Fruit fly (Drosophila melanogaster) whole organism, embryonic: Measurements from ENCODE around the gene Inx7.
A peak's percentile ranks its signal among the peaks of the same experiment; 100 is the strongest.

ENCODE experiments used
- Bteb2 ChIP-seq: fragments of 200-800 bp; sonication (Bioruptor generic); optimal IDR thresholded peaks from 2 replicates; lab custom pipeline; 2016; ENCODE audit warnings: missing biosample characterization, missing genetic modification characterization
- CG10274 ChIP-seq: fragments of 200-800 bp; sonication (Bioruptor generic); optimal IDR thresholded peaks from 3 replicates; lab custom pipeline; 2017; ENCODE audit warnings: missing biosample characterization, mild to moderate bottlenecking, missing genetic modification characterization
- CG12659 ChIP-seq: fragments of 200-800 bp; sonication (Bioruptor generic); optimal IDR thresholded peaks from 3 replicates; lab custom pipeline; 2017; ENCODE audit warnings: mild to moderate bottlenecking, missing biosample characterization, missing genetic modification reagents, missing genetic modification characterization
- CG12942 ChIP-seq: fragments of 200-800 bp; sonication (Bioruptor generic); optimal IDR thresholded peaks from 3 replicates; lab custom pipeline; 2016; ENCODE audit warnings: missing biosample characterization, missing genetic modification characterization
- CG13775 ChIP-seq: fragments of 200-800 bp; sonication (Bioruptor generic); optimal IDR thresholded peaks from 3 replicates; lab custom pipeline; 2017; ENCODE audit warnings: missing biosample characterization, mild to moderate bottlenecking, missing genetic modification characterization
- CG14441 ChIP-seq: fragments of 200-800 bp; sonication (Bioruptor generic); IDR thresholded peaks from 2 replicates; pipeline ENCODE4 v1.3.6; 2022; ENCODE audit warnings: missing biosample characterization, missing genetic modification characterization
- CG15269 ChIP-seq: fragments of 200-800 bp; sonication (Bioruptor generic); optimal IDR thresholded peaks from 2 replicates; lab custom pipeline; 2018; ENCODE audit warnings: missing biosample characterization, mild to moderate bottlenecking, missing genetic modification characterization, moderate library complexity
- CG16813 ChIP-seq: fragments of 200-800 bp; sonication (Bioruptor generic); IDR thresholded peaks from 3 replicates; pipeline ENCODE4 v1.3.6; 2022; ENCODE audit warnings: missing biosample characterization, missing genetic modification characterization; ENCODE audit not compliant: partially characterized antibody
- CG17568 ChIP-seq: fragments of 200-800 bp; sonication (Bioruptor generic); optimal IDR thresholded peaks from 2 replicates; lab custom pipeline; 2018; ENCODE audit warnings: missing biosample characterization, mild to moderate bottlenecking, missing genetic modification characterization, moderate library complexity
- CG18011 ChIP-seq: fragments of 200-800 bp; sonication (Bioruptor generic); optimal IDR thresholded peaks from 2 replicates; lab custom pipeline; 2017; ENCODE audit warnings: missing biosample characterization, missing genetic modification characterization, mild to moderate bottlenecking, moderate library complexity, missing genotype
- CG30020 ChIP-seq: fragments of 200-800 bp; optimal IDR thresholded peaks from 2 replicates; lab custom pipeline; 2019; ENCODE audit warnings: missing biosample characterization, mild to moderate bottlenecking, missing genetic modification characterization, moderate library complexity
- CG3847 ChIP-seq: fragments of 200-800 bp; sonication (Bioruptor generic); IDR thresholded peaks from 2 replicates; pipeline ENCODE4 v1.3.6; 2022; ENCODE audit warnings: missing biosample characterization, missing genetic modification characterization
- CG3995 ChIP-seq: fragments of 200-800 bp; sonication (Bioruptor generic); optimal IDR thresholded peaks from 3 replicates; lab custom pipeline; 2016; ENCODE audit warnings: missing biosample characterization, missing genetic modification characterization
- CG4820 ChIP-seq: fragments of 200-800 bp; sonication (Bioruptor generic); optimal IDR thresholded peaks from 3 replicates; lab custom pipeline; 2016; ENCODE audit warnings: missing biosample characterization, missing genetic modification characterization
- CG7786 ChIP-seq: fragments of 200-800 bp; sonication (Bioruptor generic); optimal IDR thresholded peaks from 2 replicates; lab custom pipeline; 2016; ENCODE audit warnings: missing biosample characterization, missing genetic modification characterization
- CG8359 ChIP-seq: fragments of 200-800 bp; sonication (Bioruptor generic); optimal IDR thresholded peaks from 2 replicates; lab custom pipeline; 2017; ENCODE audit warnings: missing biosample characterization, mild to moderate bottlenecking, missing genetic modification characterization, borderline replicate concordance
- CG8478 ChIP-seq: fragments of >200 bp; optimal IDR thresholded peaks from 2 replicates; lab custom pipeline; 2018
- CG9876 ChIP-seq: fragments of 200-800 bp; sonication (Bioruptor generic); optimal IDR thresholded peaks from 2 replicates; lab custom pipeline; 2016; ENCODE audit warnings: missing biosample characterization, missing genetic modification characterization
- CG9932 ChIP-seq: fragments of 200-800 bp; sonication (Bioruptor generic); IDR thresholded peaks from 2 replicates; pipeline ENCODE4 v1.3.6; 2022; ENCODE audit warnings: missing biosample characterization, missing genetic modification characterization
- E2f1 ChIP-seq: fragments of 200-800 bp; sonication (Bioruptor generic); IDR thresholded peaks from 2 replicates; pipeline ENCODE4 v1.3.6; 2022; ENCODE audit warnings: missing biosample characterization, missing genetic modification characterization
- HHEX ChIP-seq: fragments of 200-800 bp; sonication (Bioruptor generic); optimal IDR thresholded peaks from 3 replicates; lab custom pipeline; 2017; ENCODE audit warnings: missing biosample characterization, mild to moderate bottlenecking, missing genetic modification characterization, missing genetic modification reagents
- Myb ChIP-seq: fragments of 200-800 bp; sonication (Bioruptor generic); optimal IDR thresholded peaks from 2 replicates; lab custom pipeline; 2016; ENCODE audit warnings: missing biosample characterization, missing genetic modification characterization
- Sry-β ChIP-seq: fragments of 200-800 bp; sonication (Bioruptor generic); optimal IDR thresholded peaks from 2 replicates; lab custom pipeline; 2018; ENCODE audit warnings: missing biosample characterization, mild to moderate bottlenecking, missing genetic modification characterization, moderate library complexity
- Xrp1 ChIP-seq: fragments of 200-800 bp; sonication (Bioruptor generic); IDR thresholded peaks from 2 replicates; pipeline ENCODE4 v1.3.6; 2022; ENCODE audit warnings: missing biosample characterization, missing genetic modification characterization
- ab ChIP-seq: fragments of 200-800 bp; sonication (Bioruptor generic); optimal IDR thresholded peaks from 2 replicates; lab custom pipeline; 2016; ENCODE audit warnings: missing biosample characterization, missing genetic modification characterization
- ap ChIP-seq: fragments of 200-800 bp; sonication (Bioruptor generic); IDR thresholded peaks from 2 replicates; pipeline ENCODE4 v1.3.6; 2022; ENCODE audit warnings: missing biosample characterization, missing genetic modification characterization
- ash1 ChIP-seq: fragments of 200-800 bp; sonication (Bioruptor generic); optimal IDR thresholded peaks from 2 replicates; lab custom pipeline; 2018; ENCODE audit warnings: missing biosample characterization, mild to moderate bottlenecking, missing genetic modification characterization
- bab2 ChIP-seq: fragments of 200-800 bp; sonication (Bioruptor generic); optimal IDR thresholded peaks from 2 replicates; lab custom pipeline; 2016; ENCODE audit warnings: missing biosample characterization, missing genetic modification characterization
- bcd ChIP-seq: fragments of 200-800 bp; sonication (Bioruptor generic); optimal IDR thresholded peaks from 2 replicates; lab custom pipeline; 2017; ENCODE audit warnings: missing biosample characterization, mild to moderate bottlenecking, missing genetic modification characterization
- caup ChIP-seq: fragments of 200-800 bp; sonication (Bioruptor generic); optimal IDR thresholded peaks from 3 replicates; lab custom pipeline; 2017; ENCODE audit warnings: missing biosample characterization, mild to moderate bottlenecking, missing genetic modification characterization, moderate library complexity; ENCODE audit not compliant: severe bottlenecking
- ems ChIP-seq: fragments of 200-800 bp; sonication (Bioruptor generic); optimal IDR thresholded peaks from 3 replicates; lab custom pipeline; 2016; ENCODE audit warnings: missing biosample characterization, missing genetic modification characterization
- fru ChIP-seq: fragments of >200 bp; optimal IDR thresholded peaks from 2 replicates; lab custom pipeline; 2017
- fu2 ChIP-seq: fragments of 200-800 bp; sonication (Bioruptor generic); optimal IDR thresholded peaks from 2 replicates; lab custom pipeline; 2016; ENCODE audit warnings: missing biosample characterization, missing genetic modification characterization
- gfzf ChIP-seq: fragments of 200-800 bp; sonication (Bioruptor generic); optimal IDR thresholded peaks from 2 replicates; lab custom pipeline; 2016; ENCODE audit warnings: missing biosample characterization, mild to moderate bottlenecking, missing genetic modification characterization, moderate library complexity
- gro ChIP-seq: fragments of 200-800 bp; sonication (Bioruptor generic); optimal IDR thresholded peaks from 2 replicates; lab custom pipeline; 2016; ENCODE audit warnings: missing biosample characterization, missing genetic modification characterization
- gsb ChIP-seq: fragments of 200-800 bp; sonication (Bioruptor generic); IDR thresholded peaks from 2 replicates; pipeline ENCODE4 v1.3.6; 2022; ENCODE audit warnings: missing biosample characterization, missing genetic modification characterization
- ham ChIP-seq: fragments of 200-800 bp; sonication (Bioruptor generic); IDR thresholded peaks from 2 replicates; pipeline ENCODE4 v1.3.6; 2022; ENCODE audit warnings: missing biosample characterization, missing genetic modification characterization
- lab ChIP-seq: fragments of 200-800 bp; sonication (Bioruptor generic); optimal IDR thresholded peaks from 3 replicates; lab custom pipeline; 2017; ENCODE audit warnings: missing biosample characterization, missing genetic modification characterization, mild to moderate bottlenecking, moderate library complexity, missing genetic modification reagents
- odd ChIP-seq: fragments of 200-800 bp; sonication (Bioruptor generic); optimal IDR thresholded peaks from 2 replicates; lab custom pipeline; 2017; ENCODE audit warnings: missing biosample characterization, mild to moderate bottlenecking, missing genetic modification characterization
- onecut ChIP-seq: fragments of 200-800 bp; sonication (Bioruptor generic); IDR thresholded peaks from 2 replicates; pipeline ENCODE4 v1.3.6; 2022; ENCODE audit warnings: missing biosample characterization, missing genetic modification characterization
- p53 ChIP-seq: fragments of 200-800 bp; sonication (Bioruptor generic); optimal IDR thresholded peaks from 2 replicates; lab custom pipeline; 2016; ENCODE audit warnings: missing biosample characterization, missing genetic modification characterization
- psq ChIP-seq: fragments of 200-800 bp; sonication (Bioruptor generic); optimal IDR thresholded peaks from 2 replicates; lab custom pipeline; 2017; ENCODE audit warnings: missing biosample characterization, missing genetic modification characterization
- shn ChIP-seq: fragments of 200-800 bp; sonication (Bioruptor generic); optimal IDR thresholded peaks from 3 replicates; lab custom pipeline; 2016; ENCODE audit warnings: missing biosample characterization, missing genetic modification characterization
- sob ChIP-seq: fragments of 200-800 bp; sonication (Bioruptor generic); IDR thresholded peaks from 2 replicates; pipeline ENCODE4 v1.3.6; 2022; ENCODE audit warnings: missing biosample characterization, missing genetic modification characterization
- tap ChIP-seq: fragments of 200-800 bp; optimal IDR thresholded peaks from 3 replicates; lab custom pipeline; 2019; ENCODE audit warnings: missing biosample characterization, mild to moderate bottlenecking, missing genetic modification characterization, moderate library complexity
- trem ChIP-seq: fragments of 200-800 bp; optimal IDR thresholded peaks from 3 replicates; lab custom pipeline; 2019; ENCODE audit warnings: missing biosample characterization, mild to moderate bottlenecking, missing genetic modification characterization, moderate library complexity
- tx ChIP-seq: fragments of 200-800 bp; sonication (Bioruptor generic); optimal IDR thresholded peaks from 2 replicates; lab custom pipeline; 2016; ENCODE audit warnings: missing biosample characterization, missing genetic modification characterization
- vnd ChIP-seq: fragments of 200-800 bp; sonication (Bioruptor generic); IDR thresholded peaks from 3 replicates; pipeline ENCODE4 v1.3.6; 2022; ENCODE audit warnings: missing biosample characterization, missing genetic modification characterization; ENCODE audit not compliant: partially characterized antibody
- vvl ChIP-seq: fragments of 200-800 bp; sonication (Bioruptor generic); IDR thresholded peaks from 2 replicates; pipeline ENCODE4 v1.3.6; 2022; ENCODE audit warnings: missing biosample characterization, missing genetic modification characterization
- wek ChIP-seq: fragments of 200-800 bp; sonication (Bioruptor generic); optimal IDR thresholded peaks from 3 replicates; lab custom pipeline; 2018; ENCODE audit warnings: missing biosample characterization, mild to moderate bottlenecking, missing genetic modification characterization, moderate library complexity

Gene Inx7

dm6 chrX:6969364-6970137 is 23.9 kb downstream of the Inx7 start, which contains the start of gene CG4586 (continued):
- TF ChIP-seq CG17568 (peak; percentile 96), odd (peak; percentile 96), caup (GFP tag; lab: Kevin White, UChicago) (peak; percentile 97), ash1 (GFP tag; lab: Kevin White, UChicago) (peak; percentile 91), CG15269 (tag; lab: Kevin White, UChicago) (peak; percentile 96), psq (GFP tag; lab: Kevin White, UChicago) (peak; percentile 54), CG4820 (GFP tag; lab: Kevin White, UChicago) (peak; percentile 88), CG13775 (GFP tag; lab: Kevin White, UChicago) (peak; percentile 91), CG8359 (GFP tag; lab: Kevin White, UChicago) (peak; percentile 72), CG8478 (lab: Kevin White, UChicago) (no peak), shn (GFP tag; lab: Kevin White, UChicago) (peak; percentile 90), CG3995 (GFP tag; lab: Kevin White, UChicago) (peak; percentile 80), vnd (GFP tag; lab: Robert Waterston, UW) (no peak), CG14441 (GFP tag; lab: Robert Waterston, UW) (peak; percentile 94), bab2 (GFP tag; lab: Kevin White, UChicago) (peak; percentile 94), tx (GFP tag; lab: Kevin White, UChicago) (peak; percentile 90), Sry-β (GFP tag; lab: Kevin White, UChicago) (peak; percentile 39), CG9876 (GFP tag; lab: Kevin White, UChicago) (peak; percentile 89), tap (tag; lab: Kevin White, UChicago) (peak; percentile 96), fu2 (peak; percentile 95), wek (GFP tag; lab: Kevin White, UChicago) (peak; percentile 94), gsb (peak; percentile 90), ap (peak; percentile 92), Myb (GFP tag; lab: Kevin White, UChicago) (peak; percentile 84), CG10274 (GFP tag; lab: Kevin White, UChicago) (peak; percentile 89), CG9932 (peak; percentile 88), gfzf (GFP tag; lab: Kevin White, UChicago) (no peak), HHEX (peak; percentile 97), ems (GFP tag; lab: Kevin White, UChicago) (peak; percentile 97), ham (GFP tag; lab: Robert Waterston, UW) (peak; percentile 78; the same call in 1 of the 2 replicates), Xrp1 (GFP tag; lab: Robert Waterston, UW) (peak; percentile 95), ab (GFP tag; lab: Kevin White, UChicago) (peak; percentile 55), p53 (GFP tag; lab: Kevin White, UChicago) (peak; percentile 82), gro (GFP tag; lab: Kevin White, UChicago) (peak; percentile 98), CG3847 (GFP tag; lab: Robert Waterston, UW) (peak; percentile 84), CG12942 (GFP tag; lab: Kevin White, UChicago) (peak; percentile 92), lab (GFP tag; lab: Kevin White, UChicago) (peak; percentile 99), CG18011 (GFP tag; lab: Kevin White, UChicago) (peak; percentile 88), vvl (GFP tag; lab: Robert Waterston, UW) (peak; percentile 98), CG7786 (peak; percentile 95), trem (tag; lab: Kevin White, UChicago) (peak; percentile 91), sob (GFP tag; lab: Robert Waterston, UW) (peak; percentile 95), E2f1 (GFP tag; lab: Robert Waterston, UW) (peak; percentile 92), CG30020 (tag; lab: Kevin White, UChicago) (peak; percentile 34), CG12659 (peak; percentile 96), fru (lab: Kevin White, UChicago) (no peak), onecut (peak; percentile 92), Bteb2 (peak; percentile 96), bcd (peak; percentile 94), CG16813 (GFP tag; lab: Robert Waterston, UW) (no peak)
